Fruit fly (Drosophila melanogaster) S2 (cell line): ENCODE measurements around the gene MtnE.

Experiments
- CG8478 ChIP-seq: fragments of >200 bp; optimal IDR thresholded peaks from 2 replicates; lab custom pipeline; 2018
- CTCF ChIP-seq, 2 experiments: fragments of >200 bp; optimal IDR thresholded peaks; 2 replicates each; lab custom pipeline; 2018

DNA sequence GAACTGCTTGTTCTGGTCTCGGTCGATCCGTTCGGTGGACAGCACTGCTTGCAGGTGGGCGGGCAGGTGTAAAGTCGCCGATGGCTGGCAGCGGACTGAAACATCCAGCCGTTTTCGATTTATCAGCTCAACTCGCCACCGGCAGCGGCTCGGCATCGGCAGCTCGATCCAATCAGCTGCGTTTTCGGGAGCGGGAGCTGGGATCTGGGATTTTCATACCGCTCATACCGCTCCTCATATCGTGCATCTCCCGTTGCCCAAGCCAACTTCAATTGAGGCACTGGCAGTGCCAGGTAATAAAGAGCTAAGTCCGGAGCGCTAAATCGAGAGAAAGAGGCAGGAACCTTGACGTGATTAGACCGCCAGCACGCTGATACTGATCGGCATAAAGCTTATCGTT is 22.1 kb downstream of the MtnE start, which contains the start of gene MFS9:
- TF ChIP-seq CG8478 (lab: Kevin White, UChicago) = no peak
- TF ChIP-seq CTCF (optimal IDR thresholded peaks at IDR 0.05; lab: Kevin White, UChicago) = no peak
